Fruit fly (Drosophila melanogaster): ENCODE data around the gene CG32808.

Gene CG32808

dm6 chrX:1465707-1466504, 3.7 kb downstream of the CG32808 start, which contains the start of the genes O-fut2 and CG14777 (continued):
- TF ChIP-seq CG2120 (GFP tag; optimal IDR thresholded peaks at IDR 0.05) (peak; percentile 13), gfzf (GFP tag; optimal IDR thresholded peaks at IDR 0.05) (peak; percentile 66), CG17361 (GFP tag; IDR thresholded peaks at IDR 0.05) (0 out of 3 replicates have a peak, but pooled peaks have one; percentile 9), crp (GFP tag; optimal IDR thresholded peaks at IDR 0.05) (peak in 1 of 2 experiments; percentile 67), MBD-R2 (GFP tag; IDR thresholded peaks at IDR 0.05) (peak; percentile 63), CHES-1-like (GFP tag; optimal IDR thresholded peaks at IDR 0.05) (peak; percentile 17), CG9797 (GFP tag; optimal IDR thresholded peaks at IDR 0.05) (peak; percentile 7), Med (GFP tag) (peak; percentile 64), slbo (GFP tag; IDR thresholded peaks at IDR 0.05) (peak; percentile 51; the same call in 1 of the 2 replicates), ci (GFP tag; IDR thresholded peaks at IDR 0.05) (0 out of 3 replicates have a peak, but pooled peaks have one; percentile 11), CG2199 (GFP tag; IDR thresholded peaks at IDR 0.05) (no peak)

dm6 chrX:1464033-1464432, 5.6 kb downstream of the CG32808 start, which contains the start of gene Ns3:
TSS of gene Ns3 (minus strand) at chrX:1464220.
- TF ChIP-seq Dll (GFP tag; IDR thresholded peaks at IDR 0.05; ENCODE audit: partially characterized antibody) (peak; percentile 85), CG4730 (GFP tag; IDR thresholded peaks at IDR 0.05) (no peak), lmd (GFP tag; IDR thresholded peaks at IDR 0.05) (no peak), CG9797 (GFP tag; optimal IDR thresholded peaks at IDR 0.05) (peak; percentile 28), kah (GFP tag; optimal IDR thresholded peaks at IDR 0.05) (no peak), Pdp1 (GFP tag; optimal IDR thresholded peaks at IDR 0.05) (no peak), Xrp1 (GFP tag; IDR thresholded peaks at IDR 0.05) (no peak), oc (tag; optimal IDR thresholded peaks at IDR 0.05) (no peak), Atf-2 (GFP tag; optimal IDR thresholded peaks at IDR 0.05) (no peak), Stat92E (GFP tag; optimal IDR thresholded peaks at IDR 0.05) (no peak), CG8924 (tag; optimal IDR thresholded peaks at IDR 0.05) (no peak), CG9817 (tag; optimal IDR thresholded peaks at IDR 0.05) (no peak), sima (GFP tag; optimal IDR thresholded peaks at IDR 0.05) (no peak), Abd-B (GFP tag; optimal IDR thresholded peaks at IDR 0.05) (no peak), MTF-1 (GFP tag; optimal IDR thresholded peaks at IDR 0.05; ENCODE audit: borderline replicate concordance) (no peak), CG12769 (tag; optimal IDR thresholded peaks at IDR 0.05) (no peak), fru (optimal IDR thresholded peaks at IDR 0.05) (no peak), zen2 (GFP tag; IDR thresholded peaks at IDR 0.05; ENCODE audit: partially characterized antibody) (peak; percentile 89), CG30020 (tag; optimal IDR thresholded peaks at IDR 0.05) (no peak), GATAe (GFP tag; conservative IDR thresholded peaks at IDR 0.05) (no peak), tio (GFP tag; optimal IDR thresholded peaks at IDR 0.05) (no peak), chm (GFP tag; IDR thresholded peaks at IDR 0.05) (no peak), CG4707 (GFP tag; optimal IDR thresholded peaks at IDR 0.05) (no peak), yki (optimal IDR thresholded peaks at IDR 0.05) (no peak), CG16815 (GFP tag; optimal IDR thresholded peaks at IDR 0.05) (no peak), pita (GFP tag; optimal IDR thresholded peaks at IDR 0.05) (no peak), sc (optimal IDR thresholded peaks at IDR 0.05) (no peak), sc (GFP tag; optimal IDR thresholded peaks at IDR 0.05) (no peak), crp (GFP tag; optimal IDR thresholded peaks at IDR 0.05) (peak in 1 of 2 experiments; percentile 37), CG4854 (GFP tag; optimal IDR thresholded peaks at IDR 0.05) (no peak), CG10209 (GFP tag; optimal IDR thresholded peaks at IDR 0.05) (no peak), Gsc (GFP tag; IDR thresholded peaks at IDR 0.05) (no peak), kay (GFP tag; optimal IDR thresholded peaks at IDR 0.05) (no peak), ham (GFP tag; IDR thresholded peaks at IDR 0.05) (no peak), CG13296 (GFP tag; optimal IDR thresholded peaks at IDR 0.05) (no peak), Max (GFP tag; optimal IDR thresholded peaks at IDR 0.05) (peak; percentile 72), trem (tag; optimal IDR thresholded peaks at IDR 0.05) (peak; percentile 64), ac (GFP tag; optimal IDR thresholded peaks at IDR 0.05) (no peak), C15 (GFP tag; IDR thresholded peaks at IDR 0.05) (no peak), CHES-1-like (GFP tag; optimal IDR thresholded peaks at IDR 0.05) (no peak)
